Fruit fly (Drosophila melanogaster) whole organism, prepupa: ENCODE measurements around the gene CG9609.
A peak's percentile ranks its signal among the peaks of the same experiment; 100 is the strongest.

ENCODE experiments used
- Blimp-1 ChIP-seq: fragments of 200-800 bp; sonication (Bioruptor generic); optimal IDR thresholded peaks from 3 replicates; lab custom pipeline; 2017; ENCODE audit warnings: missing biosample characterization, missing genetic modification characterization, mild to moderate bottlenecking, moderate library complexity, missing genetic modification reagents
- CG10631 ChIP-seq: fragments of 200-800 bp; sonication (Bioruptor generic); optimal IDR thresholded peaks from 2 replicates; lab custom pipeline; 2016; ENCODE audit warnings: missing biosample characterization, missing genetic modification characterization
- CG10669 ChIP-seq: fragments of 200-800 bp; sonication (Bioruptor generic); optimal IDR thresholded peaks from 3 replicates; lab custom pipeline; 2018; ENCODE audit warnings: missing biosample characterization, mild to moderate bottlenecking, missing genetic modification characterization, moderate library complexity
- CG11294 ChIP-seq: fragments of 200-800 bp; sonication (Bioruptor generic); IDR thresholded peaks from 2 replicates; pipeline ENCODE4 v1.3.6; 2022; ENCODE audit warnings: missing biosample characterization, missing genetic modification characterization
- CG11902 ChIP-seq: fragments of 200-800 bp; sonication (Bioruptor generic); optimal IDR thresholded peaks from 3 replicates; lab custom pipeline; 2016; ENCODE audit warnings: missing biosample characterization, missing genetic modification characterization
- CG15336 ChIP-seq: fragments of 200-800 bp; sonication (Bioruptor generic); IDR thresholded peaks from 2 replicates; pipeline ENCODE4 v1.3.6; 2022; ENCODE audit warnings: missing biosample characterization, missing genetic modification characterization
- CG1621 ChIP-seq: fragments of 200-800 bp; sonication (Bioruptor generic); optimal IDR thresholded peaks from 3 replicates; lab custom pipeline; 2018; ENCODE audit warnings: missing biosample characterization, mild to moderate bottlenecking, missing genetic modification characterization
- CG3032 ChIP-seq: fragments of 200-800 bp; optimal IDR thresholded peaks from 2 replicates; lab custom pipeline; 2019; ENCODE audit warnings: missing biosample characterization, mild to moderate bottlenecking, missing genetic modification characterization, moderate library complexity
- CG34406 ChIP-seq: fragments of 200-800 bp; sonication (Bioruptor generic); optimal IDR thresholded peaks from 3 replicates; lab custom pipeline; 2016; ENCODE audit warnings: missing biosample characterization, missing genetic modification characterization
- CG3919 ChIP-seq: fragments of 200-800 bp; sonication (Bioruptor generic); optimal IDR thresholded peaks from 3 replicates; lab custom pipeline; 2016; ENCODE audit warnings: missing biosample characterization, missing genetic modification characterization
- CG4318 ChIP-seq: fragments of 200-800 bp; sonication (Bioruptor generic); optimal IDR thresholded peaks from 3 replicates; lab custom pipeline; 2017; ENCODE audit warnings: missing biosample characterization, mild to moderate bottlenecking, missing genetic modification characterization
- CG6163 ChIP-seq: fragments of 200-800 bp; sonication (Bioruptor generic); IDR thresholded peaks from 3 replicates; pipeline ENCODE4 v1.3.6; 2022; ENCODE audit warnings: missing biosample characterization, missing genetic modification characterization
- CG6792 ChIP-seq: fragments of 200-800 bp; sonication (Bioruptor generic); optimal IDR thresholded peaks from 3 replicates; lab custom pipeline; 2016; ENCODE audit warnings: missing biosample characterization, missing genetic modification characterization
- CG6854 ChIP-seq: fragments of 200-800 bp; sonication (Bioruptor generic); optimal IDR thresholded peaks from 2 replicates; lab custom pipeline; 2017; ENCODE audit warnings: missing biosample characterization, mild to moderate bottlenecking, missing genetic modification characterization
- CG8119 ChIP-seq: fragments of 200-800 bp; sonication (Bioruptor generic); IDR thresholded peaks from 3 replicates; pipeline ENCODE4 v1.3.6; 2022; ENCODE audit warnings: missing biosample characterization, missing genetic modification characterization
- CG8319 ChIP-seq: fragments of 200-800 bp; sonication (Bioruptor generic); optimal IDR thresholded peaks from 3 replicates; lab custom pipeline; 2016; ENCODE audit warnings: missing biosample characterization, missing genetic modification characterization
- CG9139 ChIP-seq: fragments of 200-800 bp; sonication (Bioruptor generic); optimal IDR thresholded peaks from 3 replicates; lab custom pipeline; 2017; ENCODE audit warnings: missing biosample characterization, mild to moderate bottlenecking, missing genetic modification characterization
- Eip75B ChIP-seq: fragments of 200-800 bp; sonication (Bioruptor generic); optimal IDR thresholded peaks from 3 replicates; lab custom pipeline; 2016; ENCODE audit warnings: missing biosample characterization, missing genetic modification characterization
- Eip78C ChIP-seq: fragments of 200-800 bp; sonication (Bioruptor generic); peaks from one replicate; lab custom pipeline; 2016; ENCODE audit warnings: missing biosample characterization, missing genetic modification characterization
- Eip93F ChIP-seq: fragments of 200-800 bp; sonication (Bioruptor generic); optimal IDR thresholded peaks from 2 replicates; lab custom pipeline; 2016; ENCODE audit warnings: missing biosample characterization, mild to moderate bottlenecking, missing genetic modification characterization
- Ets96B ChIP-seq: fragments of 200-800 bp; optimal IDR thresholded peaks from 2 replicates; lab custom pipeline; 2019; ENCODE audit warnings: missing biosample characterization, mild to moderate bottlenecking, missing genetic modification characterization, moderate library complexity
- Gug ChIP-seq: fragments of 200-800 bp; sonication (Bioruptor generic); IDR thresholded peaks from 2 replicates; pipeline ENCODE4 v1.3.6; 2022; ENCODE audit warnings: missing biosample characterization, missing genetic modification characterization
- Hr4 ChIP-seq: fragments of 200-800 bp; sonication (Bioruptor generic); optimal IDR thresholded peaks from 3 replicates; lab custom pipeline; 2016; ENCODE audit warnings: missing biosample characterization, missing genetic modification characterization
- Lpt ChIP-seq: fragments of 200-800 bp; sonication (Bioruptor generic); optimal IDR thresholded peaks from 3 replicates; lab custom pipeline; 2016; ENCODE audit warnings: missing biosample characterization, missing genetic modification characterization
- Met ChIP-seq: fragments of 200-800 bp; sonication (Bioruptor generic); optimal IDR thresholded peaks from 3 replicates; lab custom pipeline; 2016; ENCODE audit warnings: missing biosample characterization, missing genetic modification characterization
- OdsH ChIP-seq: fragments of 200-800 bp; sonication (Bioruptor generic); optimal IDR thresholded peaks from 3 replicates; lab custom pipeline; 2016; ENCODE audit warnings: missing biosample characterization, missing genetic modification characterization
- Smox ChIP-seq: fragments of 200-800 bp; sonication (Bioruptor generic); optimal IDR thresholded peaks from 3 replicates; lab custom pipeline; 2016; ENCODE audit warnings: missing biosample characterization, missing genetic modification characterization
- Sox14 ChIP-seq: fragments of 200-800 bp; sonication (Bioruptor generic); optimal IDR thresholded peaks from 3 replicates; lab custom pipeline; 2016; ENCODE audit warnings: missing biosample characterization, missing genetic modification characterization
- achi ChIP-seq: fragments of 200-800 bp; sonication (Bioruptor generic); optimal IDR thresholded peaks from 3 replicates; lab custom pipeline; 2016; ENCODE audit warnings: missing biosample characterization, missing genetic modification characterization
- acj6 ChIP-seq: fragments of 200-800 bp; sonication (Bioruptor generic); optimal IDR thresholded peaks from 3 replicates; lab custom pipeline; 2016; ENCODE audit warnings: missing biosample characterization, missing genetic modification characterization
- dac ChIP-seq: fragments of 200-800 bp; sonication (Bioruptor generic); optimal IDR thresholded peaks from 2 replicates; lab custom pipeline; 2017; ENCODE audit warnings: missing biosample characterization, mild to moderate bottlenecking, missing genetic modification characterization
- dsx ChIP-seq: fragments of 200-800 bp; optimal IDR thresholded peaks from 3 replicates; lab custom pipeline; 2019; ENCODE audit warnings: missing biosample characterization, mild to moderate bottlenecking, missing genetic modification characterization, moderate library complexity; ENCODE audit not compliant: poor library complexity, severe bottlenecking
- eg ChIP-seq: fragments of 200-800 bp; sonication (Bioruptor generic); IDR thresholded peaks from 3 replicates; pipeline ENCODE4 v1.3.6; 2022; ENCODE audit warnings: missing biosample characterization, missing genetic modification characterization
- esn ChIP-seq: fragments of 200-800 bp; sonication (Bioruptor generic); optimal IDR thresholded peaks from 2 replicates; lab custom pipeline; 2016; ENCODE audit warnings: missing biosample characterization, mild to moderate bottlenecking, missing genetic modification characterization, moderate library complexity
- fd85E ChIP-seq: fragments of 200-800 bp; sonication (Bioruptor generic); optimal IDR thresholded peaks from 3 replicates; lab custom pipeline; 2016; ENCODE audit warnings: missing biosample characterization, missing genetic modification characterization
- fkh ChIP-seq: fragments of 200-800 bp; sonication (Bioruptor generic); optimal IDR thresholded peaks from 3 replicates; lab custom pipeline; 2017; ENCODE audit warnings: missing biosample characterization, mild to moderate bottlenecking, missing genetic modification characterization, moderate library complexity
- lz ChIP-seq: fragments of 200-800 bp; sonication (Bioruptor generic); optimal IDR thresholded peaks from 3 replicates; lab custom pipeline; 2016; ENCODE audit warnings: missing biosample characterization, missing genetic modification characterization
- pdm3 ChIP-seq: fragments of 200-800 bp; sonication (Bioruptor generic); optimal IDR thresholded peaks from 3 replicates; lab custom pipeline; 2016; ENCODE audit warnings: missing biosample characterization, missing genetic modification characterization
- spab ChIP-seq: fragments of 200-800 bp; sonication (Bioruptor generic); optimal IDR thresholded peaks from 2 replicates; lab custom pipeline; 2017; ENCODE audit warnings: missing biosample characterization, mild to moderate bottlenecking, missing genetic modification characterization, missing genetic modification reagents
- ss ChIP-seq, 2 experiments: fragments of 200-800 bp; sonication (Bioruptor generic); optimal IDR thresholded peaks; 2 replicates in 1 of 2; 3 replicates in 1 of 2; lab custom pipeline; 2017 to 2018; ENCODE audit warnings: mild to moderate bottlenecking in 2 of 2, missing biosample characterization in 2 of 2, missing genetic modification characterization in 2 of 2, moderate library complexity in 1 of 2
- vri ChIP-seq: fragments of 200-800 bp; sonication (Bioruptor generic); optimal IDR thresholded peaks from 3 replicates; lab custom pipeline; 2016; ENCODE audit warnings: missing biosample characterization, mild to moderate bottlenecking, missing genetic modification characterization

Gene CG9609

dm6 chrX:16803299-16803698 is 16.5 kb upstream of the CG9609 start, which contains the start of the genes Rai1 and CG13005:
Rai1 (minus strand) TSS chrX:16803344.
CG13005 (plus strand) TSS chrX:16803650.
- TF ChIP-seq CG11294 (GFP tag; lab: Robert Waterston, UW) (no peak), Lpt (GFP tag; lab: Kevin White, UChicago) (no peak), esn (GFP tag; lab: Kevin White, UChicago) (peak; percentile 8), CG1621 (tag; lab: Kevin White, UChicago) (peak; percentile 34), Eip93F (GFP tag; lab: Kevin White, UChicago) (no peak), Eip78C (peak; percentile 36)

dm6 chrX:16800530-16801027 is 13.8 kb upstream of the CG9609 start, which contains the start of the genes CG9132 and CG4789:
CG9132 (minus strand) TSS chrX:16800710.
CG4789 (plus strand) TSS chrX:16800930.
- TF ChIP-seq Gug (GFP tag; lab: Robert Waterston, UW) (0 out of 2 replicates have a peak, but pooled peaks have one; percentile 0), CG6854 (GFP tag; lab: Kevin White, UChicago) (no peak)

- TF ChIP-seq Sox14, result peak; percentile 74
- TF ChIP-seq Hr4 (GFP tag; lab: Kevin White, UChicago), result no peak
- TF ChIP-seq esn (GFP tag; lab: Kevin White, UChicago), result peak; percentile 14
- TF ChIP-seq Gug (GFP tag; lab: Robert Waterston, UW), result peak; percentile 10; the same call in 1 of the 2 replicates
- no peak for TF ChIP-seq CG6792
- TF ChIP-seq achi (GFP tag; lab: Kevin White, UChicago), result no peak
- peak; percentile 67 for TF ChIP-seq Eip78C
- TF ChIP-seq spab (GFP tag; lab: Kevin White, UChicago), result no peak
- TF ChIP-seq fkh, result no peak
- no peak for TF ChIP-seq CG3032 (tag; lab: Kevin White, UChicago)
- no peak for TF ChIP-seq CG8119 (GFP tag; lab: Robert Waterston, UW)
- TF ChIP-seq, all 60 proteins: peak for 4
These were observed 13.1 kb upstream of the CG9609 start for dm6 chrX:16799914-16800313.

dm6 chrX:16798166-16798565 is 11.4 kb upstream of the CG9609 start:
- TF ChIP-seq Smox (GFP tag; lab: Kevin White, UChicago) (no peak), Eip75B (no peak), CG10631 (GFP tag; lab: Kevin White, UChicago) (no peak), acj6 (no peak), achi (GFP tag; lab: Kevin White, UChicago) (no peak), ss (GFP tag; optimal IDR thresholded peaks at IDR 0.05; lab: Kevin White, UChicago) (no peak), fkh (no peak), Blimp-1 (no peak), CG8119 (GFP tag; lab: Robert Waterston, UW) (no peak), CG11902 (GFP tag; lab: Kevin White, UChicago) (no peak), eg (GFP tag; lab: Robert Waterston, UW) (no peak), fd85E (GFP tag; lab: Kevin White, UChicago) (no peak), CG8319 (GFP tag; lab: Kevin White, UChicago) (no peak), CG3919 (GFP tag; lab: Kevin White, UChicago) (no peak), CG1621 (tag; lab: Kevin White, UChicago) (no peak), CG15336 (GFP tag; lab: Robert Waterston, UW) (no peak), Ets96B (tag; lab: Kevin White, UChicago) (no peak), pdm3 (GFP tag; lab: Kevin White, UChicago) (no peak)

dm6 chrX:16793129-16793748 is 6.4 kb upstream of the CG9609 start:
- TF ChIP-seq lz (no peak), CG6163 (GFP tag; lab: Robert Waterston, UW) (0 out of 3 replicates have a peak, but pooled peaks have one; percentile 7), CG10631 (GFP tag; lab: Kevin White, UChicago) (no peak), CG9139 (GFP tag; lab: Kevin White, UChicago) (no peak), Hr4 (GFP tag; lab: Kevin White, UChicago) (no peak), dsx (no peak), Eip78C (peak; percentile 42), Gug (GFP tag; lab: Robert Waterston, UW) (no peak), OdsH (no peak), CG34406 (GFP tag; lab: Kevin White, UChicago) (no peak), dac (GFP tag; lab: Kevin White, UChicago) (no peak), CG4318 (no peak), Met (GFP tag; lab: Kevin White, UChicago) (no peak), CG11902 (GFP tag; lab: Kevin White, UChicago) (no peak), CG10669 (GFP tag; lab: Kevin White, UChicago) (no peak), fkh (peak; percentile 41), vri (no peak)
